Fruit fly (Drosophila melanogaster) whole organism, prepupa: ENCODE data around the gene CG1998.
A peak's percentile ranks its signal among the peaks of the same experiment; 100 is the strongest.

Source experiments
- Blimp-1 ChIP-seq: fragments of 200-800 bp; sonication (Bioruptor generic); optimal IDR thresholded peaks from 3 replicates; lab custom pipeline; 2017; ENCODE audit warnings: missing biosample characterization, missing genetic modification characterization, mild to moderate bottlenecking, moderate library complexity, missing genetic modification reagents
- CG10631 ChIP-seq: fragments of 200-800 bp; sonication (Bioruptor generic); optimal IDR thresholded peaks from 2 replicates; lab custom pipeline; 2016; ENCODE audit warnings: missing biosample characterization, missing genetic modification characterization
- CG11902 ChIP-seq: fragments of 200-800 bp; sonication (Bioruptor generic); optimal IDR thresholded peaks from 3 replicates; lab custom pipeline; 2016; ENCODE audit warnings: missing biosample characterization, missing genetic modification characterization
- CG15336 ChIP-seq: fragments of 200-800 bp; sonication (Bioruptor generic); IDR thresholded peaks from 2 replicates; pipeline ENCODE4 v1.3.6; 2022; ENCODE audit warnings: missing biosample characterization, missing genetic modification characterization
- CG1621 ChIP-seq: fragments of 200-800 bp; sonication (Bioruptor generic); optimal IDR thresholded peaks from 3 replicates; lab custom pipeline; 2018; ENCODE audit warnings: missing biosample characterization, mild to moderate bottlenecking, missing genetic modification characterization
- CG16779 ChIP-seq: fragments of 200-800 bp; sonication (Bioruptor generic); optimal IDR thresholded peaks from 3 replicates; lab custom pipeline; 2017; ENCODE audit warnings: missing biosample characterization, mild to moderate bottlenecking, missing genetic modification characterization
- CG3032 ChIP-seq: fragments of 200-800 bp; optimal IDR thresholded peaks from 2 replicates; lab custom pipeline; 2019; ENCODE audit warnings: missing biosample characterization, mild to moderate bottlenecking, missing genetic modification characterization, moderate library complexity
- CG31627 ChIP-seq: fragments of 200-800 bp; sonication (Bioruptor generic); optimal IDR thresholded peaks from 3 replicates; lab custom pipeline; 2016; ENCODE audit warnings: missing biosample characterization, missing genetic modification characterization
- CG32006 ChIP-seq: fragments of 200-800 bp; sonication (Bioruptor generic); optimal IDR thresholded peaks from 3 replicates; lab custom pipeline; 2017; ENCODE audit warnings: missing biosample characterization, mild to moderate bottlenecking, missing genetic modification characterization
- CG34406 ChIP-seq: fragments of 200-800 bp; sonication (Bioruptor generic); optimal IDR thresholded peaks from 3 replicates; lab custom pipeline; 2016; ENCODE audit warnings: missing biosample characterization, missing genetic modification characterization
- CG3919 ChIP-seq: fragments of 200-800 bp; sonication (Bioruptor generic); optimal IDR thresholded peaks from 3 replicates; lab custom pipeline; 2016; ENCODE audit warnings: missing biosample characterization, missing genetic modification characterization
- CG4318 ChIP-seq: fragments of 200-800 bp; sonication (Bioruptor generic); optimal IDR thresholded peaks from 3 replicates; lab custom pipeline; 2017; ENCODE audit warnings: missing biosample characterization, mild to moderate bottlenecking, missing genetic modification characterization
- CG6276 ChIP-seq: fragments of 200-800 bp; sonication (Bioruptor generic); optimal IDR thresholded peaks from 2 replicates; lab custom pipeline; 2017; ENCODE audit warnings: missing biosample characterization, mild to moderate bottlenecking, missing genetic modification characterization
- CG6792 ChIP-seq: fragments of 200-800 bp; sonication (Bioruptor generic); optimal IDR thresholded peaks from 3 replicates; lab custom pipeline; 2016; ENCODE audit warnings: missing biosample characterization, missing genetic modification characterization
- CG6808 ChIP-seq: fragments of 200-800 bp; sonication (Bioruptor generic); optimal IDR thresholded peaks from 3 replicates; lab custom pipeline; 2017; ENCODE audit warnings: missing biosample characterization, missing genetic modification characterization, mild to moderate bottlenecking, moderate library complexity, missing genetic modification reagents
- CG7368 ChIP-seq: fragments of 200-800 bp; sonication (Bioruptor generic); optimal IDR thresholded peaks from 3 replicates; lab custom pipeline; 2016; ENCODE audit warnings: missing biosample characterization, missing genetic modification characterization
- CG8119 ChIP-seq: fragments of 200-800 bp; sonication (Bioruptor generic); IDR thresholded peaks from 3 replicates; pipeline ENCODE4 v1.3.6; 2022; ENCODE audit warnings: missing biosample characterization, missing genetic modification characterization
- CG8319 ChIP-seq: fragments of 200-800 bp; sonication (Bioruptor generic); optimal IDR thresholded peaks from 3 replicates; lab custom pipeline; 2016; ENCODE audit warnings: missing biosample characterization, missing genetic modification characterization
- CG8632 ChIP-seq: fragments of 200-800 bp; sonication (Bioruptor generic); optimal IDR thresholded peaks from 3 replicates; lab custom pipeline; 2016; ENCODE audit warnings: missing biosample characterization, missing genetic modification characterization
- Eip75B ChIP-seq: fragments of 200-800 bp; sonication (Bioruptor generic); optimal IDR thresholded peaks from 3 replicates; lab custom pipeline; 2016; ENCODE audit warnings: missing biosample characterization, missing genetic modification characterization
- Eip93F ChIP-seq: fragments of 200-800 bp; sonication (Bioruptor generic); optimal IDR thresholded peaks from 2 replicates; lab custom pipeline; 2016; ENCODE audit warnings: missing biosample characterization, mild to moderate bottlenecking, missing genetic modification characterization
- Ets21C ChIP-seq: fragments of 200-800 bp; sonication (Bioruptor generic); optimal IDR thresholded peaks from 3 replicates; lab custom pipeline; 2016; ENCODE audit warnings: missing biosample characterization, missing genetic modification characterization
- Ets96B ChIP-seq: fragments of 200-800 bp; optimal IDR thresholded peaks from 2 replicates; lab custom pipeline; 2019; ENCODE audit warnings: missing biosample characterization, mild to moderate bottlenecking, missing genetic modification characterization, moderate library complexity
- Gug ChIP-seq: fragments of 200-800 bp; sonication (Bioruptor generic); IDR thresholded peaks from 2 replicates; pipeline ENCODE4 v1.3.6; 2022; ENCODE audit warnings: missing biosample characterization, missing genetic modification characterization
- Hr38 ChIP-seq: sonication (Bioruptor generic); optimal IDR thresholded peaks from 2 replicates; lab custom pipeline; 2016; ENCODE audit warnings: missing biosample characterization, missing genetic modification characterization
- Hr4 ChIP-seq: fragments of 200-800 bp; sonication (Bioruptor generic); optimal IDR thresholded peaks from 3 replicates; lab custom pipeline; 2016; ENCODE audit warnings: missing biosample characterization, missing genetic modification characterization
- Lpt ChIP-seq: fragments of 200-800 bp; sonication (Bioruptor generic); optimal IDR thresholded peaks from 3 replicates; lab custom pipeline; 2016; ENCODE audit warnings: missing biosample characterization, missing genetic modification characterization
- OdsH ChIP-seq: fragments of 200-800 bp; sonication (Bioruptor generic); optimal IDR thresholded peaks from 3 replicates; lab custom pipeline; 2016; ENCODE audit warnings: missing biosample characterization, missing genetic modification characterization
- Smox ChIP-seq: fragments of 200-800 bp; sonication (Bioruptor generic); optimal IDR thresholded peaks from 3 replicates; lab custom pipeline; 2016; ENCODE audit warnings: missing biosample characterization, missing genetic modification characterization
- Sox102F ChIP-seq: fragments of 200-800 bp; sonication (Bioruptor generic); optimal IDR thresholded peaks from 2 replicates; lab custom pipeline; 2016; ENCODE audit warnings: missing biosample characterization, mild to moderate bottlenecking, missing genetic modification characterization
- Sox14 ChIP-seq: fragments of 200-800 bp; sonication (Bioruptor generic); optimal IDR thresholded peaks from 3 replicates; lab custom pipeline; 2016; ENCODE audit warnings: missing biosample characterization, missing genetic modification characterization
- Sox15 ChIP-seq: fragments of 200-800 bp; sonication (Bioruptor generic); optimal IDR thresholded peaks from 3 replicates; lab custom pipeline; 2016; ENCODE audit warnings: missing biosample characterization, missing genetic modification characterization
- achi ChIP-seq: fragments of 200-800 bp; sonication (Bioruptor generic); optimal IDR thresholded peaks from 3 replicates; lab custom pipeline; 2016; ENCODE audit warnings: missing biosample characterization, missing genetic modification characterization
- cyc ChIP-seq: fragments of 200-800 bp; sonication (Bioruptor generic); optimal IDR thresholded peaks from 3 replicates; lab custom pipeline; 2016; ENCODE audit warnings: missing biosample characterization, missing genetic modification characterization
- dac ChIP-seq: fragments of 200-800 bp; sonication (Bioruptor generic); optimal IDR thresholded peaks from 2 replicates; lab custom pipeline; 2017; ENCODE audit warnings: missing biosample characterization, mild to moderate bottlenecking, missing genetic modification characterization
- dsx ChIP-seq: fragments of 200-800 bp; optimal IDR thresholded peaks from 3 replicates; lab custom pipeline; 2019; ENCODE audit warnings: missing biosample characterization, mild to moderate bottlenecking, missing genetic modification characterization, moderate library complexity; ENCODE audit not compliant: poor library complexity, severe bottlenecking
- eg ChIP-seq: fragments of 200-800 bp; sonication (Bioruptor generic); IDR thresholded peaks from 3 replicates; pipeline ENCODE4 v1.3.6; 2022; ENCODE audit warnings: missing biosample characterization, missing genetic modification characterization
- esn ChIP-seq: fragments of 200-800 bp; sonication (Bioruptor generic); optimal IDR thresholded peaks from 2 replicates; lab custom pipeline; 2016; ENCODE audit warnings: missing biosample characterization, mild to moderate bottlenecking, missing genetic modification characterization, moderate library complexity
- fd59A ChIP-seq: fragments of 200-800 bp; sonication (Bioruptor generic); optimal IDR thresholded peaks from 2 replicates; lab custom pipeline; 2017; ENCODE audit warnings: missing biosample characterization, mild to moderate bottlenecking, missing genetic modification characterization, missing genetic modification reagents
- fkh ChIP-seq: fragments of 200-800 bp; sonication (Bioruptor generic); optimal IDR thresholded peaks from 3 replicates; lab custom pipeline; 2017; ENCODE audit warnings: missing biosample characterization, mild to moderate bottlenecking, missing genetic modification characterization, moderate library complexity
- lz ChIP-seq: fragments of 200-800 bp; sonication (Bioruptor generic); optimal IDR thresholded peaks from 3 replicates; lab custom pipeline; 2016; ENCODE audit warnings: missing biosample characterization, missing genetic modification characterization
- net ChIP-seq: fragments of 200-800 bp; sonication (Bioruptor generic); optimal IDR thresholded peaks from 3 replicates; lab custom pipeline; 2016; ENCODE audit warnings: missing biosample characterization, missing genetic modification characterization
- pdm3 ChIP-seq: fragments of 200-800 bp; sonication (Bioruptor generic); optimal IDR thresholded peaks from 3 replicates; lab custom pipeline; 2016; ENCODE audit warnings: missing biosample characterization, missing genetic modification characterization
- salr ChIP-seq, 2 experiments: fragments of 200-800 bp; sonication (Bioruptor generic); optimal IDR thresholded peaks; 3 replicates each; lab custom pipeline; 2016 to 2018; ENCODE audit warnings: missing biosample characterization in 2 of 2, missing genetic modification characterization in 2 of 2, mild to moderate bottlenecking in 1 of 2
- spab ChIP-seq: fragments of 200-800 bp; sonication (Bioruptor generic); optimal IDR thresholded peaks from 2 replicates; lab custom pipeline; 2017; ENCODE audit warnings: missing biosample characterization, mild to moderate bottlenecking, missing genetic modification characterization, missing genetic modification reagents
- ss ChIP-seq, 2 experiments: fragments of 200-800 bp; sonication (Bioruptor generic); optimal IDR thresholded peaks; 2 replicates in 1 of 2; 3 replicates in 1 of 2; lab custom pipeline; 2017 to 2018; ENCODE audit warnings: mild to moderate bottlenecking in 2 of 2, missing biosample characterization in 2 of 2, missing genetic modification characterization in 2 of 2, moderate library complexity in 1 of 2
- svp ChIP-seq: fragments of 200-800 bp; sonication (Bioruptor generic); peaks from one replicate; lab custom pipeline; 2016; ENCODE audit warnings: missing biosample characterization, missing genetic modification characterization
- topi ChIP-seq: fragments of 200-800 bp; sonication (Bioruptor generic); optimal IDR thresholded peaks from 3 replicates; lab custom pipeline; 2016; ENCODE audit warnings: missing biosample characterization, missing genetic modification characterization
- vri ChIP-seq: fragments of 200-800 bp; sonication (Bioruptor generic); optimal IDR thresholded peaks from 3 replicates; lab custom pipeline; 2016; ENCODE audit warnings: missing biosample characterization, mild to moderate bottlenecking, missing genetic modification characterization

The CG1998 gene

DNA sequence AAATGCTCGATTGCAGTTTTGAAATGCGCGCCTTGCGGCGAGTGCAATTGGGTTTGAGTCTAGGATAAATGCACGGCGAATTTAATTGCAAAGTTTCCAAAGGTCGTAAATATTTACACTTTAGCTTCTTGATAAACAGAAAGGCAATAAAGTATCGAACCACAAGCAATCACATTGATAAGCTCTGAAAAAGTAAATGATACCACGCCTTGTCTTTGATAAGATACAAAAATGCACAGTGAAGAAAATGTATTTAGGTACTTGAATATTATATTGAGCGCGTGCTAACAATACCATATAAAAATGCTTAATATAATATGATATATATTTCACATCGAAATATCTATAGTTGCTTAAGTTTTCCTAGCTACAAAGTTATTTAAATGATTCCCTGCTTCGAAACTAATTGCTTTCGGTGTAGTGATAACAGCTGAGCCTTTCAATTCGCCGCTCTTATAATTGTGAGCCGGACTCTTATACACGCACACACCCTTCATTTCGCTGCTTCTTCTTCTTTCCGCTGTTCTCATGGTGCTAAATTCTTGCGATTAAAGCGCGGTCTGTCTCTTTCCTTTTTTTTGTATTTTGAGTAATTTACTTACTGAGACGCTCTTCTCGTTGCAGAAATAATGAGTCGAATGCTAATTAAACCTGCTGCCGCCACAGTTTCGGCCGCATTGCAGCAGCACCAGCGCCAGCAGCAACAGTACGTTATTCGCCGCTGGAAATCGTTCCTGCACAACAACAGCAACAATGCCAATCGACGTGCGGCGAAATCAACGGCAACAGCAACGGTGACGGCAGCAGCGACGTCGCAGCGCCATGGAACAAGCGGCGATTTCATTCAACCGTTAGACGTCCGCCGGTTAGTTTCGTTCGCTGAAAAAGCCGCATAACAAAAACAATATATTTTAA is 39.4 kb downstream of the CG1998 start:
- TF ChIP-seq fd59A (GFP tag; lab: Kevin White, UChicago) (peak; percentile 71), CG3919 (GFP tag; lab: Kevin White, UChicago) (peak; percentile 90), CG32006 (GFP tag; lab: Kevin White, UChicago) (peak; percentile 89), cyc (peak; percentile 84), CG6808 (GFP tag; lab: Kevin White, UChicago) (peak; percentile 83), CG31627 (GFP tag; lab: Kevin White, UChicago) (peak; percentile 77), Sox14 (peak; percentile 80), Eip93F (GFP tag; lab: Kevin White, UChicago) (peak; percentile 3), Sox102F (peak; percentile 84), Gug (GFP tag; lab: Robert Waterston, UW) (peak; percentile 81), salr (GFP tag; optimal IDR thresholded peaks at IDR 0.05; lab: Kevin White, UChicago) (peak; percentile 71 to 81), eg (peak; percentile 88), CG8119 (GFP tag; lab: Robert Waterston, UW) (peak; percentile 84), ss (GFP tag; optimal IDR thresholded peaks at IDR 0.05; lab: Kevin White, UChicago) (peak; percentile 72 to 86), Ets96B (tag; lab: Kevin White, UChicago) (peak; percentile 81), spab (peak; percentile 80), lz (GFP tag; lab: Kevin White, UChicago) (peak; percentile 83), CG1621 (peak; percentile 80), CG6792 (peak; percentile 90), CG15336 (GFP tag; lab: Robert Waterston, UW) (peak; percentile 86), vri (GFP tag; lab: Kevin White, UChicago) (peak; percentile 79), svp (GFP tag; lab: Kevin White, UChicago) (peak; percentile 94), Smox (GFP tag; lab: Kevin White, UChicago) (peak; percentile 88), CG8319 (peak; percentile 81), CG7368 (GFP tag; lab: Kevin White, UChicago) (peak; percentile 82), CG8632 (GFP tag; lab: Kevin White, UChicago) (peak; percentile 91), Blimp-1 (GFP tag; lab: Kevin White, UChicago) (peak; percentile 65), dsx (GFP tag; lab: Kevin White, UChicago) (peak; percentile 89), CG6276 (GFP tag; lab: Kevin White, UChicago) (peak; percentile 82), net (GFP tag; lab: Kevin White, UChicago) (peak; percentile 91), Hr4 (GFP tag; lab: Kevin White, UChicago) (peak; percentile 50), topi (GFP tag; lab: Kevin White, UChicago) (peak; percentile 85), CG3032 (tag; lab: Kevin White, UChicago) (peak; percentile 82), Lpt (GFP tag; lab: Kevin White, UChicago) (peak; percentile 69), CG4318 (GFP tag; lab: Kevin White, UChicago) (peak; percentile 63), Ets21C (GFP tag; lab: Kevin White, UChicago) (peak; percentile 66), pdm3 (GFP tag; lab: Kevin White, UChicago) (peak; percentile 90), Sox15 (GFP tag; lab: Kevin White, UChicago) (peak; percentile 71), OdsH (GFP tag; lab: Kevin White, UChicago) (peak; percentile 88), CG10631 (GFP tag; lab: Kevin White, UChicago) (peak; percentile 87), CG34406 (peak; percentile 90), CG16779 (peak; percentile 55), Eip75B (GFP tag; lab: Kevin White, UChicago) (peak; percentile 61), Hr38 (GFP tag; lab: Kevin White, UChicago) (no peak), esn (GFP tag; lab: Kevin White, UChicago) (peak; percentile 91), CG11902 (peak; percentile 72), achi (GFP tag; lab: Kevin White, UChicago) (peak; percentile 88), dac (GFP tag; lab: Kevin White, UChicago) (peak; percentile 56), fkh (GFP tag; lab: Kevin White, UChicago) (peak; percentile 71)
